Fruit fly (Drosophila melanogaster) whole organism, embryonic: ENCODE measurements around the gene CG7408.

Source experiments
- Atf6 ChIP-seq: fragments of 200-800 bp; sonication (Bioruptor generic); IDR thresholded peaks from 2 replicates; pipeline ENCODE4 v1.3.6; 2022; ENCODE audit warnings: missing biosample characterization, missing genetic modification characterization
- Bgb ChIP-seq: fragments of 200-800 bp; sonication (Bioruptor generic); IDR thresholded peaks from 2 replicates; pipeline ENCODE4 v1.3.6; 2022; ENCODE audit warnings: missing biosample characterization, missing genetic modification characterization; ENCODE audit not compliant: partially characterized antibody
- Bteb2 ChIP-seq: fragments of 200-800 bp; sonication (Bioruptor generic); optimal IDR thresholded peaks from 2 replicates; lab custom pipeline; 2016; ENCODE audit warnings: missing biosample characterization, missing genetic modification characterization
- CG10209 ChIP-seq: fragments of 200-800 bp; sonication (Bioruptor generic); optimal IDR thresholded peaks from 3 replicates; lab custom pipeline; 2017; ENCODE audit warnings: missing biosample characterization, mild to moderate bottlenecking, missing genetic modification characterization, missing genetic modification reagents
- CG11085 ChIP-seq: fragments of 200-800 bp; sonication (Bioruptor generic); IDR thresholded peaks from 2 replicates; pipeline ENCODE4 v1.3.6; 2022; ENCODE audit warnings: missing biosample characterization, missing genetic modification characterization
- CG12155 ChIP-seq: fragments of 200-800 bp; sonication (Bioruptor generic); optimal IDR thresholded peaks from 3 replicates; lab custom pipeline; 2016; ENCODE audit warnings: missing biosample characterization, missing genetic modification characterization
- CG12942 ChIP-seq: fragments of 200-800 bp; sonication (Bioruptor generic); optimal IDR thresholded peaks from 3 replicates; lab custom pipeline; 2016; ENCODE audit warnings: missing biosample characterization, missing genetic modification characterization
- CG17186 ChIP-seq: fragments of 200-800 bp; sonication (Bioruptor generic); optimal IDR thresholded peaks from 3 replicates; lab custom pipeline; 2017; ENCODE audit warnings: missing biosample characterization, missing genetic modification reagents, missing genetic modification characterization
- CG1832 ChIP-seq: fragments of 200-800 bp; sonication (Bioruptor generic); optimal IDR thresholded peaks from 2 replicates; lab custom pipeline; 2017; ENCODE audit warnings: missing biosample characterization, mild to moderate bottlenecking, missing genetic modification characterization, inconsistent platforms
- CG31224 ChIP-seq: fragments of 200-800 bp; sonication (Bioruptor generic); IDR thresholded peaks from 2 replicates; pipeline ENCODE4 v1.3.6; 2022; ENCODE audit warnings: missing biosample characterization, missing genetic modification characterization
- CG31365 ChIP-seq: fragments of 200-800 bp; sonication (Bioruptor generic); optimal IDR thresholded peaks from 2 replicates; lab custom pipeline; 2018; ENCODE audit warnings: missing biosample characterization, mild to moderate bottlenecking, missing genetic modification characterization
- CG34422 ChIP-seq: fragments of 200-800 bp; sonication (Bioruptor generic); IDR thresholded peaks from 3 replicates; pipeline ENCODE4 v1.3.6; 2022; ENCODE audit warnings: missing biosample characterization, missing genetic modification characterization
- CG43689 ChIP-seq: fragments of 200-800 bp; sonication (Bioruptor generic); IDR thresholded peaks from 2 replicates; pipeline ENCODE4 v1.3.6; 2022; ENCODE audit warnings: missing biosample characterization, missing genetic modification characterization
- CG4617 ChIP-seq: fragments of 200-800 bp; sonication (Bioruptor generic); optimal IDR thresholded peaks from 3 replicates; lab custom pipeline; 2016; ENCODE audit warnings: missing biosample characterization, missing genetic modification characterization, borderline replicate concordance
- CG5180 ChIP-seq: fragments of 200-800 bp; sonication (Bioruptor generic); optimal IDR thresholded peaks from 3 replicates; lab custom pipeline; 2017; ENCODE audit warnings: missing biosample characterization, missing genetic modification characterization, mild to moderate bottlenecking, moderate library complexity, missing genetic modification reagents
- CG7963 ChIP-seq: fragments of 200-800 bp; sonication (Bioruptor generic); IDR thresholded peaks from 3 replicates; pipeline ENCODE4 v1.3.6; 2022; ENCODE audit warnings: missing biosample characterization, missing genetic modification characterization; ENCODE audit not compliant: partially characterized antibody
- CG8478 ChIP-seq: fragments of >200 bp; optimal IDR thresholded peaks from 2 replicates; lab custom pipeline; 2018
- Dbx ChIP-seq: fragments of 200-800 bp; sonication (Bioruptor generic); IDR thresholded peaks from 3 replicates; pipeline ENCODE4 v1.3.6; 2022; ENCODE audit warnings: missing biosample characterization, missing genetic modification characterization
- Dp ChIP-seq: fragments of 200-800 bp; sonication (Bioruptor generic); optimal IDR thresholded peaks from 2 replicates; lab custom pipeline; 2018; ENCODE audit warnings: missing biosample characterization, mild to moderate bottlenecking, missing genetic modification characterization, moderate library complexity
- Drgx ChIP-seq: fragments of 200-800 bp; sonication (Bioruptor generic); IDR thresholded peaks from 2 replicates; pipeline ENCODE4 v1.3.6; 2022; ENCODE audit warnings: missing biosample characterization, missing genetic modification characterization
- Eip74EF ChIP-seq, 2 experiments: fragments of 200-800 bp in 1 of 2; fragments of >200 bp in 1 of 2; sonication (Bioruptor generic) in 1 of 2; optimal IDR thresholded peaks; 2 replicates each; lab custom pipeline; 2017 to 2019; ENCODE audit warnings: missing biosample characterization in 2 of 2, missing genetic modification characterization in 2 of 2, mild to moderate bottlenecking in 1 of 2, moderate library complexity in 1 of 2
- Gsc ChIP-seq: fragments of 200-800 bp; sonication (Bioruptor generic); IDR thresholded peaks from 2 replicates; pipeline ENCODE4 v1.3.6; 2022; ENCODE audit warnings: missing biosample characterization, missing genetic modification characterization
- Gug ChIP-seq: fragments of 200-800 bp; sonication (Bioruptor generic); IDR thresholded peaks from 4 replicates; pipeline ENCODE4 v1.3.6; 2022; ENCODE audit warnings: missing biosample characterization, missing genetic modification characterization
- HLH4C ChIP-seq: fragments of 200-800 bp; sonication (Bioruptor generic); IDR thresholded peaks from 3 replicates; pipeline ENCODE4 v1.3.6; 2022; ENCODE audit warnings: missing biosample characterization, missing genetic modification characterization; ENCODE audit not compliant: partially characterized antibody
- Hsf ChIP-seq: fragments of 200-800 bp; sonication (Bioruptor generic); optimal IDR thresholded peaks from 3 replicates; lab custom pipeline; 2016; ENCODE audit warnings: missing biosample characterization, missing genetic modification characterization
- MESR4 ChIP-seq: fragments of 200-800 bp; sonication (Bioruptor generic); optimal IDR thresholded peaks from 2 replicates; lab custom pipeline; 2018; ENCODE audit warnings: missing biosample characterization, mild to moderate bottlenecking, missing genetic modification characterization, moderate library complexity
- Pdp1 ChIP-seq, 2 experiments: fragments of 200-800 bp; sonication (Bioruptor generic); optimal IDR thresholded peaks; 3 replicates each; lab custom pipeline; 2016; ENCODE audit warnings: missing biosample characterization in 2 of 2, missing genetic modification characterization in 2 of 2, mild to moderate bottlenecking in 1 of 2, moderate library complexity in 1 of 2
- Poxn ChIP-seq: fragments of 200-800 bp; sonication (Bioruptor generic); IDR thresholded peaks from 2 replicates; pipeline ENCODE4 v1.3.6; 2022; ENCODE audit warnings: missing biosample characterization, missing genetic modification characterization
- Rfx ChIP-seq: fragments of 200-800 bp; sonication (Bioruptor generic); IDR thresholded peaks from 2 replicates; pipeline ENCODE4 v1.3.6; 2022; ENCODE audit warnings: missing biosample characterization, missing genetic modification characterization
- Sry-δ ChIP-seq: fragments of 200-800 bp; sonication (Bioruptor generic); optimal IDR thresholded peaks from 2 replicates; lab custom pipeline; 2016; ENCODE audit warnings: missing biosample characterization, missing genetic modification characterization
- Stat92E ChIP-seq, 3 experiments: fragments of >200 bp in 2 of 3; fragments of 200-800 bp in 1 of 3; sonication (Bioruptor generic) in 1 of 3; optimal IDR thresholded peaks; 2 replicates each; lab custom pipeline; 2017 to 2019; ENCODE audit warnings: missing biosample characterization in 3 of 3, missing genetic modification characterization in 3 of 3, mild to moderate bottlenecking in 1 of 3, moderate library complexity in 1 of 3
- Xbp1 ChIP-seq: fragments of 200-800 bp; sonication (Bioruptor generic); optimal IDR thresholded peaks from 3 replicates; lab custom pipeline; 2016; ENCODE audit warnings: missing biosample characterization, mild to moderate bottlenecking, missing genetic modification characterization
- bbx ChIP-seq: fragments of 200-800 bp; sonication (Bioruptor generic); IDR thresholded peaks from 2 replicates; pipeline ENCODE4 v1.3.6; 2022; ENCODE audit warnings: missing biosample characterization, missing genetic modification characterization; ENCODE audit not compliant: partially characterized antibody
- hb ChIP-seq: fragments of 200-800 bp; sonication (Bioruptor generic); IDR thresholded peaks from 3 replicates; pipeline ENCODE4 v1.3.6; 2022; ENCODE audit warnings: missing biosample characterization, missing genetic modification characterization; ENCODE audit not compliant: partially characterized antibody
- lilli ChIP-seq: fragments of 200-800 bp; sonication (Bioruptor generic); optimal IDR thresholded peaks from 3 replicates; lab custom pipeline; 2016; ENCODE audit warnings: missing biosample characterization, missing genetic modification characterization
- nerfin-2 ChIP-seq: fragments of 200-800 bp; sonication (Bioruptor generic); IDR thresholded peaks from 2 replicates; pipeline ENCODE4 v1.3.6; 2022; ENCODE audit warnings: missing biosample characterization, missing genetic modification characterization; ENCODE audit not compliant: partially characterized antibody
- odd ChIP-seq: fragments of 200-800 bp; sonication (Bioruptor generic); optimal IDR thresholded peaks from 2 replicates; lab custom pipeline; 2017; ENCODE audit warnings: missing biosample characterization, mild to moderate bottlenecking, missing genetic modification characterization
- pho ChIP-seq: fragments of 200-800 bp; sonication (Bioruptor generic); optimal IDR thresholded peaks from 2 replicates; lab custom pipeline; 2016; ENCODE audit warnings: missing biosample characterization, missing genetic modification characterization
- row ChIP-seq: fragments of 200-800 bp; sonication (Bioruptor generic); IDR thresholded peaks from 3 replicates; pipeline ENCODE4 v1.3.6; 2022; ENCODE audit warnings: missing biosample characterization, missing genetic modification characterization
- sens-2 ChIP-seq: fragments of 200-800 bp; sonication (Bioruptor generic); IDR thresholded peaks from 2 replicates; pipeline ENCODE4 v1.3.6; 2022; ENCODE audit warnings: missing biosample characterization, missing genetic modification characterization
- shn ChIP-seq: fragments of 200-800 bp; sonication (Bioruptor generic); optimal IDR thresholded peaks from 3 replicates; lab custom pipeline; 2016; ENCODE audit warnings: missing biosample characterization, missing genetic modification characterization
- sna ChIP-seq: fragments of 200-800 bp; sonication (Bioruptor generic); IDR thresholded peaks from 2 replicates; pipeline ENCODE4 v1.3.6; 2022; ENCODE audit warnings: missing biosample characterization, missing genetic modification characterization; ENCODE audit not compliant: partially characterized antibody
- tll ChIP-seq, 2 experiments: fragments of 200-800 bp in 1 of 2; fragments of >200 bp in 1 of 2; sonication (Bioruptor generic) in 1 of 2; optimal IDR thresholded peaks; 2 replicates each; lab custom pipeline; 2017 to 2019; ENCODE audit warnings: missing biosample characterization in 2 of 2, missing genetic modification characterization in 2 of 2, mild to moderate bottlenecking in 1 of 2, moderate library complexity in 1 of 2
- unc-4 ChIP-seq: fragments of 200-800 bp; sonication (Bioruptor generic); IDR thresholded peaks from 2 replicates; pipeline ENCODE4 v1.3.6; 2022; ENCODE audit warnings: missing biosample characterization, missing genetic modification characterization; ENCODE audit not compliant: partially characterized antibody

The CG7408 gene

dm6 chr3L:17846982-17847355, 31.9 kb upstream of the CG7408 start (continued):
- TF ChIP-seq Atf6 (no peak), pho (GFP tag; lab: Kevin White, UChicago) (no peak), CG17186 (GFP tag; lab: Kevin White, UChicago) (no peak), Gug (GFP tag; lab: Robert Waterston, UW) (peak; percentile 38; the same call in 1 of the 4 replicates), CG34422 (GFP tag; lab: Robert Waterston, UW) (peak; percentile 66), sna (GFP tag; lab: Robert Waterston, UW) (peak; percentile 60), CG1832 (GFP tag; lab: Kevin White, UChicago) (no peak), Dbx (GFP tag; lab: Robert Waterston, UW) (peak; percentile 6; the same call in 1 of the 3 replicates), odd (GFP tag; lab: Kevin White, UChicago) (no peak), sens-2 (GFP tag; lab: Robert Waterston, UW) (no peak), Drgx (GFP tag; lab: Robert Waterston, UW) (peak; percentile 20; the same call in 1 of the 2 replicates), CG4617 (GFP tag; lab: Kevin White, UChicago) (peak; percentile 91), hb (GFP tag; lab: Robert Waterston, UW) (peak; percentile 71), CG12942 (GFP tag; lab: Kevin White, UChicago) (no peak), CG31224 (GFP tag; lab: Robert Waterston, UW) (no peak), Gsc (no peak), bbx (GFP tag; lab: Robert Waterston, UW) (peak; percentile 85), MESR4 (GFP tag; lab: Kevin White, UChicago) (peak; percentile 95), HLH4C (GFP tag; lab: Robert Waterston, UW) (peak; percentile 40; the same call in 2 of the 3 replicates), Xbp1 (GFP tag; lab: Kevin White, UChicago) (peak; percentile 5), Hsf (GFP tag; lab: Kevin White, UChicago) (peak; percentile 5), CG8478 (lab: Kevin White, UChicago) (no peak), Rfx (GFP tag; lab: Robert Waterston, UW) (peak; percentile 63; the same call in 1 of the 2 replicates), shn (peak; percentile 10), CG43689 (GFP tag; lab: Robert Waterston, UW) (no peak), CG7963 (GFP tag; lab: Robert Waterston, UW) (peak; percentile 60), tll (GFP tag; optimal IDR thresholded peaks at IDR 0.05; lab: Kevin White, UChicago) (no peak), Dp (peak; percentile 30), Stat92E (GFP tag; optimal IDR thresholded peaks at IDR 0.05; lab: Kevin White, UChicago) (no peak), Sry-δ (GFP tag; lab: Kevin White, UChicago) (peak; percentile 45), unc-4 (GFP tag; lab: Robert Waterston, UW) (peak; percentile 70), nerfin-2 (GFP tag; lab: Robert Waterston, UW) (peak; percentile 68), Pdp1 (GFP tag; optimal IDR thresholded peaks at IDR 0.05; lab: Kevin White, UChicago) (peak in 1 of 2 experiments; percentile 99), CG12155 (GFP tag; lab: Kevin White, UChicago) (no peak), CG5180 (GFP tag; lab: Kevin White, UChicago) (peak; percentile 63), Bgb (GFP tag; lab: Robert Waterston, UW) (peak; percentile 76), row (GFP tag; lab: Robert Waterston, UW) (peak; percentile 67), Bteb2 (no peak), CG11085 (GFP tag; lab: Robert Waterston, UW) (peak; percentile 24; the same call in 1 of the 2 replicates), CG10209 (no peak), Poxn (no peak), Eip74EF (GFP tag; optimal IDR thresholded peaks at IDR 0.05; lab: Kevin White, UChicago) (no peak), CG31365 (no peak), lilli (GFP tag; lab: Kevin White, UChicago) (no peak)
- TF ChIP-seq, all 482 proteins: peak for 77
